Fruit fly (Drosophila melanogaster) whole organism, embryonic: ENCODE measurements around the gene hdly.

Experiments
- CG11398 ChIP-seq: fragments of 200-800 bp; sonication (Bioruptor generic); optimal IDR thresholded peaks from 2 replicates; lab custom pipeline; 2016; ENCODE audit warnings: missing biosample characterization, missing genetic modification characterization
- CG11504 ChIP-seq: fragments of 200-800 bp; sonication (Bioruptor generic); optimal IDR thresholded peaks from 3 replicates; lab custom pipeline; 2019; ENCODE audit warnings: missing biosample characterization, mild to moderate bottlenecking, missing genetic modification characterization, moderate library complexity
- CG1233 ChIP-seq: fragments of 200-800 bp; sonication (Bioruptor generic); optimal IDR thresholded peaks from 4 replicates; lab custom pipeline; 2018; ENCODE audit warnings: missing biosample characterization, mild to moderate bottlenecking, missing genetic modification characterization
- CG13287 ChIP-seq: fragments of 200-800 bp; sonication (Bioruptor generic); IDR thresholded peaks from 2 replicates; pipeline ENCODE4 v1.3.6; 2022; ENCODE audit warnings: missing biosample characterization, missing genetic modification characterization; ENCODE audit not compliant: partially characterized antibody
- CG15269 ChIP-seq: fragments of 200-800 bp; sonication (Bioruptor generic); optimal IDR thresholded peaks from 2 replicates; lab custom pipeline; 2018; ENCODE audit warnings: missing biosample characterization, mild to moderate bottlenecking, missing genetic modification characterization, moderate library complexity
- CG15601 ChIP-seq: fragments of 200-800 bp; sonication (Bioruptor generic); optimal IDR thresholded peaks from 3 replicates; lab custom pipeline; 2019; ENCODE audit warnings: missing biosample characterization, mild to moderate bottlenecking, missing genetic modification characterization, moderate library complexity
- CG16863 ChIP-seq: fragments of 200-800 bp; sonication (Bioruptor generic); optimal IDR thresholded peaks from 3 replicates; lab custom pipeline; 2016; ENCODE audit warnings: missing biosample characterization, missing genetic modification characterization
- CG17328 ChIP-seq: fragments of 200-800 bp; sonication (Bioruptor generic); IDR thresholded peaks from 2 replicates; pipeline ENCODE4 v1.3.6; 2022; ENCODE audit warnings: missing biosample characterization, missing genetic modification characterization
- CG17829 ChIP-seq: fragments of 200-800 bp; optimal IDR thresholded peaks from 2 replicates; lab custom pipeline; 2019; ENCODE audit warnings: missing biosample characterization, mild to moderate bottlenecking, missing genetic modification characterization, moderate library complexity
- CG1792 ChIP-seq: fragments of 200-800 bp; sonication (Bioruptor generic); optimal IDR thresholded peaks from 2 replicates; lab custom pipeline; 2016; ENCODE audit warnings: missing biosample characterization, missing genetic modification characterization
- CG30020 ChIP-seq: fragments of 200-800 bp; optimal IDR thresholded peaks from 2 replicates; lab custom pipeline; 2019; ENCODE audit warnings: missing biosample characterization, mild to moderate bottlenecking, missing genetic modification characterization, moderate library complexity
- CG30403 ChIP-seq: fragments of 200-800 bp; sonication (Bioruptor generic); optimal IDR thresholded peaks from 3 replicates; lab custom pipeline; 2016; ENCODE audit warnings: missing biosample characterization, missing genetic modification characterization
- CG4328 ChIP-seq: fragments of 200-800 bp; sonication (Bioruptor generic); optimal IDR thresholded peaks from 3 replicates; lab custom pipeline; 2017; ENCODE audit warnings: missing biosample characterization, missing genetic modification reagents, missing genetic modification characterization
- CG4404 ChIP-seq: fragments of 200-800 bp; sonication (Bioruptor generic); IDR thresholded peaks from 2 replicates; pipeline ENCODE4 v1.3.6; 2022; ENCODE audit warnings: missing biosample characterization, missing genetic modification characterization
- CG6175 ChIP-seq: fragments of 200-800 bp; sonication (Bioruptor generic); IDR thresholded peaks from 3 replicates; pipeline ENCODE4 v1.3.6; 2022; ENCODE audit warnings: missing biosample characterization, missing genetic modification characterization
- CG7963 ChIP-seq: fragments of 200-800 bp; sonication (Bioruptor generic); IDR thresholded peaks from 3 replicates; pipeline ENCODE4 v1.3.6; 2022; ENCODE audit warnings: missing biosample characterization, missing genetic modification characterization; ENCODE audit not compliant: partially characterized antibody
- CHES-1-like ChIP-seq: fragments of 200-800 bp; sonication (Bioruptor generic); optimal IDR thresholded peaks from 2 replicates; lab custom pipeline; 2016; ENCODE audit warnings: missing biosample characterization, missing genetic modification characterization
- Dek ChIP-seq: fragments of 200-800 bp; sonication (Bioruptor generic); optimal IDR thresholded peaks from 3 replicates; lab custom pipeline; 2019; ENCODE audit warnings: missing biosample characterization, mild to moderate bottlenecking, missing genetic modification characterization, moderate library complexity
- Dp ChIP-seq: fragments of 200-800 bp; sonication (Bioruptor generic); optimal IDR thresholded peaks from 2 replicates; lab custom pipeline; 2018; ENCODE audit warnings: missing biosample characterization, mild to moderate bottlenecking, missing genetic modification characterization, moderate library complexity
- Elba2 ChIP-seq: fragments of 200-800 bp; sonication (Bioruptor generic); optimal IDR thresholded peaks from 3 replicates; lab custom pipeline; 2016; ENCODE audit warnings: missing biosample characterization, missing genetic modification characterization
- Fer3 ChIP-seq: fragments of 200-800 bp; sonication (Bioruptor generic); optimal IDR thresholded peaks from 2 replicates; lab custom pipeline; 2018; ENCODE audit warnings: missing biosample characterization, mild to moderate bottlenecking, missing genetic modification characterization, moderate library complexity
- H15 ChIP-seq: fragments of 200-800 bp; sonication (Bioruptor generic); IDR thresholded peaks from 3 replicates; pipeline ENCODE4 v1.3.6; 2022; ENCODE audit warnings: missing biosample characterization, missing genetic modification characterization
- Hmx ChIP-seq: fragments of 200-800 bp; sonication (Bioruptor generic); optimal IDR thresholded peaks from 2 replicates; lab custom pipeline; 2016; ENCODE audit warnings: missing biosample characterization, missing genetic modification characterization
- Jarid2 ChIP-seq: fragments of 200-800 bp; sonication (Bioruptor generic); optimal IDR thresholded peaks from 3 replicates; lab custom pipeline; 2017; ENCODE audit warnings: mild to moderate bottlenecking, missing biosample characterization, missing genetic modification reagents, missing genetic modification characterization
- Lhr ChIP-seq: fragments of 200-800 bp; sonication (Bioruptor generic); optimal IDR thresholded peaks from 3 replicates; lab custom pipeline; 2017; ENCODE audit warnings: mild to moderate bottlenecking, missing biosample characterization, missing genetic modification reagents, missing genetic modification characterization
- MBD-R2 ChIP-seq: fragments of 200-800 bp; sonication (Bioruptor generic); IDR thresholded peaks from 2 replicates; pipeline ENCODE4 v1.3.6; 2022; ENCODE audit warnings: missing biosample characterization, missing genetic modification characterization
- Poxn ChIP-seq: fragments of 200-800 bp; sonication (Bioruptor generic); IDR thresholded peaks from 2 replicates; pipeline ENCODE4 v1.3.6; 2022; ENCODE audit warnings: missing biosample characterization, missing genetic modification characterization
- TFAM ChIP-seq: fragments of 200-800 bp; sonication (Bioruptor generic); optimal IDR thresholded peaks from 2 replicates; lab custom pipeline; 2017; ENCODE audit warnings: missing biosample characterization, missing genetic modification characterization, inconsistent platforms
- Taf1 ChIP-seq: fragments of 200-800 bp; sonication (Bioruptor generic); IDR thresholded peaks from 2 replicates; pipeline ENCODE4 v1.3.6; 2022; ENCODE audit warnings: missing biosample characterization, missing genetic modification characterization
- Tbp ChIP-seq: fragments of >200 bp; optimal IDR thresholded peaks from 2 replicates; lab custom pipeline; 2018; ENCODE audit warnings: missing biosample characterization, missing genetic modification characterization
- amos ChIP-seq: fragments of 200-800 bp; sonication (Bioruptor generic); IDR thresholded peaks from 2 replicates; pipeline ENCODE4 v1.3.6; 2022; ENCODE audit warnings: missing biosample characterization, missing genetic modification characterization; ENCODE audit not compliant: partially characterized antibody
- caup ChIP-seq: fragments of 200-800 bp; sonication (Bioruptor generic); optimal IDR thresholded peaks from 3 replicates; lab custom pipeline; 2017; ENCODE audit warnings: missing biosample characterization, mild to moderate bottlenecking, missing genetic modification characterization, moderate library complexity; ENCODE audit not compliant: severe bottlenecking
- corto ChIP-seq: fragments of 200-800 bp; sonication (Bioruptor generic); optimal IDR thresholded peaks from 2 replicates; lab custom pipeline; 2016; ENCODE audit warnings: missing biosample characterization, mild to moderate bottlenecking, missing genetic modification characterization, moderate library complexity
- crol ChIP-seq: fragments of 200-800 bp; sonication (Bioruptor generic); IDR thresholded peaks from 2 replicates; pipeline ENCODE4 v1.3.6; 2022; ENCODE audit warnings: missing biosample characterization, missing genetic modification characterization
- dati ChIP-seq: fragments of 200-800 bp; sonication (Bioruptor generic); IDR thresholded peaks from 2 replicates; pipeline ENCODE4 v1.3.6; 2022; ENCODE audit warnings: missing biosample characterization, missing genetic modification characterization
- esg ChIP-seq: fragments of 200-800 bp; sonication (Bioruptor generic); conservative IDR thresholded peaks from 2 replicates; pipeline ENCODE4 v1.3.6; 2022; ENCODE audit warnings: missing biosample characterization, missing genetic modification characterization
- fd64A ChIP-seq: fragments of 200-800 bp; sonication (Bioruptor generic); optimal IDR thresholded peaks from 3 replicates; lab custom pipeline; 2018; ENCODE audit warnings: missing biosample characterization, mild to moderate bottlenecking, missing genetic modification characterization
- hbn ChIP-seq: fragments of 200-800 bp; sonication (Bioruptor generic); IDR thresholded peaks from 2 replicates; pipeline ENCODE4 v1.3.6; 2022; ENCODE audit warnings: missing biosample characterization, missing genetic modification characterization; ENCODE audit not compliant: partially characterized antibody
- kay ChIP-seq: fragments of 200-800 bp; sonication (Bioruptor generic); optimal IDR thresholded peaks from 2 replicates; lab custom pipeline; 2016; ENCODE audit warnings: missing biosample characterization, missing genetic modification characterization
- lmd ChIP-seq: fragments of 200-800 bp; sonication (Bioruptor generic); IDR thresholded peaks from 2 replicates; pipeline ENCODE4 v1.3.6; 2022; ENCODE audit warnings: missing biosample characterization, missing genetic modification characterization
- pan ChIP-seq, 4 experiments: fragments of >200 bp in 3 of 4; fragments of 200-800 bp in 1 of 4; sonication (Bioruptor generic) in 1 of 4; optimal IDR thresholded peaks in 3 of 4; IDR thresholded peaks in 1 of 4; 2 replicates each; pipeline versions ENCODE4 v1.3.6 to Lab custom; 2017 to 2022; ENCODE audit warnings: missing biosample characterization in 2 of 4, missing genetic modification characterization in 2 of 4, mixed read lengths in 1 of 4
- phol ChIP-seq: fragments of 200-800 bp; sonication (Bioruptor generic); optimal IDR thresholded peaks from 3 replicates; lab custom pipeline; 2018; ENCODE audit warnings: missing biosample characterization, mild to moderate bottlenecking, missing genetic modification characterization, moderate library complexity
- psq ChIP-seq: fragments of 200-800 bp; sonication (Bioruptor generic); optimal IDR thresholded peaks from 2 replicates; lab custom pipeline; 2017; ENCODE audit warnings: missing biosample characterization, missing genetic modification characterization
- salm ChIP-seq: fragments of 200-800 bp; sonication (Bioruptor generic); optimal IDR thresholded peaks from 2 replicates; lab custom pipeline; 2018; ENCODE audit warnings: missing biosample characterization, mild to moderate bottlenecking, missing genetic modification characterization
- sr ChIP-seq: fragments of 200-800 bp; sonication (Bioruptor generic); IDR thresholded peaks from 3 replicates; pipeline ENCODE4 v1.3.6; 2022; ENCODE audit warnings: missing biosample characterization, missing genetic modification characterization
- stc ChIP-seq: fragments of 200-800 bp; sonication (Bioruptor generic); IDR thresholded peaks from 2 replicates; pipeline ENCODE4 v1.3.6; 2022; ENCODE audit warnings: missing biosample characterization, missing genetic modification characterization
- yki ChIP-seq: fragments of >200 bp; optimal IDR thresholded peaks from 3 replicates; lab custom pipeline; 2018

Gene hdly

DNA sequence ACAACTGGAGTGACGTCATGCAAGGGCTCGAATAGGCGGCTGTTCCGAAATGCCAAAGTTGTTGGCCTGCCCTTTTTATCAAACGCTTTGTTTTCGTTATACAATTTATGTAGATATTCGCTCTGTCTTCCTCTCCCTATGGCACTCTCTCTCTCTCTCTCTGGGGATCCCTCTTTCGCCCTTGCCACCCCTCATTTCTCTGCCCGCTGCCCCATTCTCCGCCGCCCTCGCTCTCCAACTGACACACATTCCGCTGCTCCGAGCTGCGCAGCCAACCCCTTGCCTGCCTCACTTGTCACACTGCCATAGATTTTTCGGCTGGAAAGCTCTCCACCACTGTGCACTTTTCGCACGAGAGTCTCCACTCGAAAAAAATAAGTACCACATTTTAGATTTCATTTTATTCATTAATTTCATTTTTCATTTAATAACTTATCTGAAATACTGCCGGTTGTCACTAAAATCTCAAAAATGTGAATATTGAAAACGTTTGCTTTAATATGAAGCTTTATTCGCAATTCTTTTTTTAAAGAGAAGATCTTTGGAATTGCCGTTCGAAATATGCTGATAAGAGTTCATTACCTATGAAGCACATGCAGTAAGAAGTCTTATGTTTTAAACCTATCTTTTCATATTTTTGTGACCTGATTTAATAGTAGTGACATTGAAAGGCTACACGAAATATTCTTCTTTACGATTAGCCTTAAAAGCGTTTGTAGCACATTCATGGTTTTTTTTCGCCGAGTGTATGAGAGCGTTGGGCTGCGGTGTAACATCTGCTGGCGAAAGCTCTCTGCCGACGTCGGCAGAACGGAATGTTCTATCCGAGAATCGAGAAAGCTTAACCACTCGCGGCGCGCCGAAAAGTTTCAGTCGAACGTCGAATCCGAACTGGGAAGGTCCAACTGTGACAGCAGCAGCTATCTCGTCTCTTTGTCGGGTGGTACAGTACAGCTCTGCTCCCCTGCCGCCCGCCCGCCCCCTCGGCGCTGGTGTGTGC, 43.1 kb downstream of the hdly start (continued):
- TF ChIP-seq psq (GFP tag; lab: Kevin White, UChicago) (peak; percentile 67), stc (GFP tag; lab: Robert Waterston, UW) (no peak), CG1233 (GFP tag; lab: Kevin White, UChicago) (peak; percentile 93), CG11504 (tag; lab: Kevin White, UChicago) (peak; percentile 94), CG1792 (GFP tag; lab: Kevin White, UChicago) (peak; percentile 73), Fer3 (peak; percentile 80), sr (GFP tag; lab: Robert Waterston, UW) (peak; percentile 36; the same call in 1 of the 3 replicates), CG15269 (tag; lab: Kevin White, UChicago) (peak; percentile 89), corto (GFP tag; lab: Kevin White, UChicago) (peak; percentile 2), CG11398 (GFP tag; lab: Kevin White, UChicago) (peak; percentile 17), Hmx (GFP tag; lab: Kevin White, UChicago) (peak; percentile 60), esg (GFP tag; lab: Robert Waterston, UW) (peak; percentile 64), fd64A (GFP tag; lab: Kevin White, UChicago) (peak; percentile 18), H15 (GFP tag; lab: Robert Waterston, UW) (peak; percentile 37; the same call in 1 of the 3 replicates), Dp (GFP tag; lab: Kevin White, UChicago) (no peak), CHES-1-like (GFP tag; lab: Kevin White, UChicago) (peak; percentile 63), CG30403 (GFP tag; lab: Kevin White, UChicago) (peak; percentile 96), Taf1 (GFP tag; lab: Robert Waterston, UW) (no peak), phol (peak; percentile 91), CG17328 (GFP tag; lab: Robert Waterston, UW) (peak; percentile 12; the same call in 1 of the 2 replicates), CG17829 (tag; lab: Kevin White, UChicago) (peak; percentile 83), TFAM (GFP tag; lab: Kevin White, UChicago) (peak; percentile 1), CG30020 (tag; lab: Kevin White, UChicago) (peak; percentile 53), pan (optimal IDR thresholded peaks at IDR 0.05; lab: Kevin White, UChicago) (no peak), pan (GFP tag; optimal IDR thresholded peaks at IDR 0.05 in 1 of 2, IDR thresholded peaks at IDR 0.05 in 1 of 2) (peak in 1 of 2 experiments; percentile 67), hbn (GFP tag; lab: Robert Waterston, UW) (no peak; the same call in 1 of the 2 replicates), CG7963 (no peak), dati (GFP tag; lab: Robert Waterston, UW) (no peak), CG4404 (GFP tag; lab: Robert Waterston, UW) (no peak), amos (GFP tag; lab: Robert Waterston, UW) (peak; percentile 46; the same call in 1 of the 2 replicates), Lhr (peak; percentile 57), Dek (tag; lab: Kevin White, UChicago) (peak; percentile 86), CG6175 (GFP tag; lab: Robert Waterston, UW) (peak; percentile 52; the same call in 2 of the 3 replicates), CG13287 (GFP tag; lab: Robert Waterston, UW) (peak; percentile 37; the same call in 1 of the 2 replicates), salm (tag; lab: Kevin White, UChicago) (peak; percentile 66), yki (lab: Kevin White, UChicago) (peak; percentile 34), lmd (GFP tag; lab: Robert Waterston, UW) (peak; percentile 72), Poxn (GFP tag; lab: Robert Waterston, UW) (peak; percentile 47), caup (GFP tag; lab: Kevin White, UChicago) (peak; percentile 82), CG4328 (GFP tag; lab: Kevin White, UChicago) (peak; percentile 92), kay (GFP tag; lab: Kevin White, UChicago) (peak; percentile 58), CG16863 (peak; percentile 78), MBD-R2 (no peak; the same call in 1 of the 2 replicates), CG15601 (tag; lab: Kevin White, UChicago) (peak; percentile 75), Jarid2 (peak; percentile 94), crol (GFP tag; lab: Robert Waterston, UW) (peak; percentile 100), Elba2 (GFP tag; lab: Kevin White, UChicago) (no peak), Tbp (GFP tag; lab: Kevin White, UChicago) (no peak)
